Worm (Caenorhabditis elegans) whole organism, late embryonic: ENCODE measurements around the gene W08A12.2.

ENCODE experiments used
- C38D4.7 ChIP-seq: fragments of 200-800 bp; sonication (Bioruptor generic); optimal IDR thresholded peaks from 2 replicates; lab custom pipeline; 2018; ENCODE audit warnings: mild to moderate bottlenecking, missing genetic modification characterization, moderate library complexity, missing compliant biosample characterization
- K02D7.2 ChIP-seq: sonication (generic microtip); optimal IDR thresholded peaks from 2 replicates; lab custom pipeline; 2017; ENCODE audit warnings: mild to moderate bottlenecking, missing genetic modification characterization, missing compliant biosample characterization
- T23F11.4 ChIP-seq: fragments of 200-800 bp; sonication (Bioruptor generic); optimal IDR thresholded peaks from 2 replicates; lab custom pipeline; 2018; ENCODE audit warnings: mild to moderate bottlenecking, missing genetic modification characterization, missing compliant biosample characterization
- Y22D7AL.16 ChIP-seq: sonication (generic microtip); optimal IDR thresholded peaks from 2 replicates; lab custom pipeline; 2016; ENCODE audit warnings: missing genetic modification characterization, missing compliant biosample characterization
- ceh-14 ChIP-seq: sonication (generic microtip); optimal IDR thresholded peaks from 2 replicates; lab custom pipeline; 2016; ENCODE audit warnings: missing genotype, missing genetic modification characterization, missing compliant biosample characterization
- ceh-18 ChIP-seq: sonication (generic microtip); optimal IDR thresholded peaks from 2 replicates; lab custom pipeline; 2016; ENCODE audit warnings: missing genetic modification characterization, missing compliant biosample characterization
- ceh-19 ChIP-seq: fragments of 200-800 bp; sonication (Bioruptor generic); optimal IDR thresholded peaks from 2 replicates; lab custom pipeline; 2018; ENCODE audit warnings: mild to moderate bottlenecking, missing genetic modification characterization, missing compliant biosample characterization
- ceh-2 ChIP-seq: sonication (generic microtip); optimal IDR thresholded peaks from 2 replicates; lab custom pipeline; 2016; ENCODE audit warnings: missing genotype, missing genetic modification characterization, missing compliant biosample characterization
- ceh-22 ChIP-seq: sonication (generic microtip); optimal IDR thresholded peaks from 2 replicates; lab custom pipeline; 2017; ENCODE audit warnings: missing biosample characterization, missing genetic modification characterization
- ceh-24 ChIP-seq: sonication (generic microtip); optimal IDR thresholded peaks from 2 replicates; lab custom pipeline; 2016; ENCODE audit warnings: mild to moderate bottlenecking, missing genetic modification characterization, missing compliant biosample characterization
- ceh-31 ChIP-seq: sonication (generic microtip); optimal IDR thresholded peaks from 2 replicates; lab custom pipeline; 2016; ENCODE audit warnings: missing genetic modification characterization, missing compliant biosample characterization
- ceh-34 ChIP-seq: sonication (generic microtip); optimal IDR thresholded peaks from 2 replicates; lab custom pipeline; 2016; ENCODE audit warnings: mild to moderate bottlenecking, missing genetic modification characterization, missing compliant biosample characterization
- ceh-45 ChIP-seq: fragments of 200-800 bp; sonication (Bioruptor generic); IDR thresholded peaks from 2 replicates; pipeline ENCODE4 v1.3.6; 2022; ENCODE audit warnings: missing genetic modification reagents, missing genetic modification characterization, missing compliant biosample characterization
- che-1 ChIP-seq: sonication (generic microtip); optimal IDR thresholded peaks from 2 replicates; lab custom pipeline; 2016; ENCODE audit warnings: mild to moderate bottlenecking, missing genetic modification characterization, missing compliant biosample characterization
- dmd-4 ChIP-seq: sonication (generic microtip); optimal IDR thresholded peaks from 2 replicates; lab custom pipeline; 2016; ENCODE audit warnings: borderline replicate concordance, missing genetic modification characterization, missing compliant biosample characterization
- elt-2 ChIP-seq: sonication (generic microtip); optimal IDR thresholded peaks from 2 replicates; lab custom pipeline; 2016; ENCODE audit warnings: missing genetic modification reagents, missing genetic modification characterization, missing compliant biosample characterization
- elt-4 ChIP-seq: sonication (generic microtip); optimal IDR thresholded peaks from 2 replicates; lab custom pipeline; 2016; ENCODE audit warnings: missing genetic modification characterization, missing compliant biosample characterization
- eyg-1 ChIP-seq: sonication (generic microtip); optimal IDR thresholded peaks from 2 replicates; lab custom pipeline; 2016; ENCODE audit warnings: missing genotype, missing genetic modification characterization, missing compliant biosample characterization
- fkh-6 ChIP-seq: sonication (generic microtip); optimal IDR thresholded peaks from 2 replicates; lab custom pipeline; 2016; ENCODE audit warnings: missing genetic modification characterization, missing compliant biosample characterization
- gmeb-2 ChIP-seq: sonication (generic microtip); optimal IDR thresholded peaks from 2 replicates; lab custom pipeline; 2016; ENCODE audit warnings: missing genetic modification characterization, inconsistent platforms, missing compliant biosample characterization
- hlh-13 ChIP-seq: fragments of 200-800 bp; sonication (Bioruptor generic); optimal IDR thresholded peaks from 2 replicates; lab custom pipeline; 2018; ENCODE audit warnings: mild to moderate bottlenecking, missing genetic modification characterization, missing compliant biosample characterization
- hlh-15 ChIP-seq: sonication (generic microtip); optimal IDR thresholded peaks from 2 replicates; lab custom pipeline; 2016; ENCODE audit warnings: missing genetic modification characterization, missing compliant biosample characterization
- hlh-30 ChIP-seq: sonication (generic microtip); optimal IDR thresholded peaks from 2 replicates; lab custom pipeline; 2017; ENCODE audit warnings: antibody characterized with exemption, missing genetic modification characterization, missing compliant biosample characterization; ENCODE audit not compliant: insufficient read depth
- hlh-8 ChIP-seq: sonication (generic microtip); optimal IDR thresholded peaks from 2 replicates; lab custom pipeline; 2016; ENCODE audit warnings: missing genotype, missing genetic modification characterization, missing compliant biosample characterization
- lim-6 ChIP-seq: sonication (generic microtip); optimal IDR thresholded peaks from 2 replicates; lab custom pipeline; 2016; ENCODE audit warnings: missing genetic modification characterization, missing compliant biosample characterization
- madf-2 ChIP-seq: sonication (generic microtip); optimal IDR thresholded peaks from 2 replicates; lab custom pipeline; 2017; ENCODE audit warnings: missing genetic modification characterization, missing compliant biosample characterization
- mec-3 ChIP-seq: sonication (generic microtip); optimal IDR thresholded peaks from 2 replicates; lab custom pipeline; 2016; ENCODE audit warnings: borderline replicate concordance, missing genetic modification characterization, missing compliant biosample characterization
- nfya-1 ChIP-seq: sonication (generic microtip); optimal IDR thresholded peaks from 2 replicates; lab custom pipeline; 2017; ENCODE audit warnings: missing genetic modification characterization, mild to moderate bottlenecking, missing compliant biosample characterization, antibody characterized with exemption, moderate library complexity
- nhr-11 ChIP-seq: fragments of 150-350 bp; optimal IDR thresholded peaks from 2 replicates; lab custom pipeline; 2014; ENCODE audit warnings: missing biosample characterization, missing genetic modification characterization
- npax-4 ChIP-seq: sonication (generic microtip); optimal IDR thresholded peaks from 2 replicates; lab custom pipeline; 2016; ENCODE audit warnings: missing genetic modification characterization, missing compliant biosample characterization
- pax-1 ChIP-seq: fragments of 150-350 bp; optimal IDR thresholded peaks from 2 replicates; lab custom pipeline; 2014; ENCODE audit warnings: missing biosample characterization, missing genetic modification characterization
- pha-2 ChIP-seq: sonication (generic microtip); optimal IDR thresholded peaks from 2 replicates; lab custom pipeline; 2017; ENCODE audit warnings: mild to moderate bottlenecking, missing genetic modification characterization, missing compliant biosample characterization
- pha-4 ChIP-seq: fragments of 150-350 bp; optimal IDR thresholded peaks from 2 replicates; lab custom pipeline; 2018; ENCODE audit warnings: missing biosample characterization, missing genetic modification reagents, missing genetic modification characterization
- pqm-1 ChIP-seq: sonication (generic microtip); optimal IDR thresholded peaks from 2 replicates; lab custom pipeline; 2016; ENCODE audit warnings: missing genetic modification characterization, missing compliant biosample characterization
- pros-1 ChIP-seq: fragments of 150-350 bp; optimal IDR thresholded peaks from 2 replicates; lab custom pipeline; 2014; ENCODE audit warnings: missing biosample characterization, missing genetic modification reagents, missing genetic modification characterization
- ref-2 ChIP-seq: sonication (generic microtip); optimal IDR thresholded peaks from 2 replicates; lab custom pipeline; 2016; ENCODE audit warnings: missing genetic modification characterization, missing compliant biosample characterization
- sox-2 ChIP-seq: fragments of 200-800 bp; sonication (Bioruptor generic); IDR thresholded peaks from 2 replicates; pipeline ENCODE4 v1.3.6; 2022; ENCODE audit warnings: missing genetic modification reagents, missing genetic modification characterization, missing compliant biosample characterization
- sox-4 ChIP-seq: sonication (generic microtip); optimal IDR thresholded peaks from 2 replicates; lab custom pipeline; 2017; ENCODE audit warnings: mild to moderate bottlenecking, missing genetic modification characterization, inconsistent platforms, missing compliant biosample characterization
- syd-9 ChIP-seq: sonication (generic microtip); optimal IDR thresholded peaks from 2 replicates; lab custom pipeline; 2016; ENCODE audit warnings: mild to moderate bottlenecking, missing genetic modification characterization, moderate library complexity, missing compliant biosample characterization
- tbx-2 ChIP-seq: sonication (generic microtip); optimal IDR thresholded peaks from 2 replicates; lab custom pipeline; 2016; ENCODE audit warnings: missing genetic modification characterization, missing compliant biosample characterization
- tbx-7 ChIP-seq: sonication (generic microtip); optimal IDR thresholded peaks from 2 replicates; lab custom pipeline; 2016; ENCODE audit warnings: missing genotype, missing genetic modification characterization, missing compliant biosample characterization
- ttx-3 ChIP-seq: sonication (generic microtip); optimal IDR thresholded peaks from 2 replicates; lab custom pipeline; 2016; ENCODE audit warnings: missing genetic modification reagents, missing genetic modification characterization, missing compliant biosample characterization
- unc-3 ChIP-seq, 2 experiments: fragments of 200-800 bp in 1 of 2; sonication (Bioruptor generic) in 1 of 2; sonication (generic microtip) in 1 of 2; conservative IDR thresholded peaks in 1 of 2; optimal IDR thresholded peaks in 1 of 2; 2 replicates each; pipeline versions ENCODE4 v1.3.6 to Lab custom; 2016 to 2022; ENCODE audit warnings: missing compliant biosample characterization in 2 of 2, missing genetic modification characterization in 2 of 2, missing genetic modification reagents in 1 of 2
- unc-42 ChIP-seq: sonication (generic microtip); optimal IDR thresholded peaks from 2 replicates; lab custom pipeline; 2016; ENCODE audit warnings: missing genotype, missing genetic modification characterization, missing compliant biosample characterization
- unc-55 ChIP-seq: sonication (generic microtip); optimal IDR thresholded peaks from 2 replicates; lab custom pipeline; 2017; ENCODE audit warnings: missing biosample characterization, missing genetic modification reagents, missing genetic modification characterization
- unc-86 ChIP-seq: sonication (generic microtip); optimal IDR thresholded peaks from 2 replicates; lab custom pipeline; 2016; ENCODE audit warnings: missing genetic modification characterization, missing compliant biosample characterization
- zip-5 ChIP-seq: sonication (generic microtip); optimal IDR thresholded peaks from 2 replicates; lab custom pipeline; 2016; ENCODE audit warnings: missing genetic modification characterization, missing compliant biosample characterization

W08A12.2 gene

ce11 chrV:3693657-3694056, 8.0 kb upstream of the W08A12.2 start:
- TF ChIP-seq ceh-2, result no peak

ce11 chrV:3692613-3693012, 6.9 kb upstream of the W08A12.2 start:
- TF ChIP-seq ceh-18 (tag; lab: Kevin White, UChicago), result no peak
- peak; percentile 20 for TF ChIP-seq elt-2 (tag; lab: Kevin White, UChicago)

ce11 chrV:3688733-3689132, 3.0 kb upstream of the W08A12.2 start:
- no peak for TF ChIP-seq hlh-15 (tag; lab: Kevin White, UChicago)
- no peak for TF ChIP-seq hlh-13 (GFP tag; lab: Kevin White, UChicago)
- no peak for TF ChIP-seq C38D4.7 (GFP tag; lab: Kevin White, UChicago)
- no peak for TF ChIP-seq ceh-19
- no peak for TF ChIP-seq pha-2 (tag; lab: Kevin White, UChicago)
- TF ChIP-seq sox-2 (GFP tag; lab: Robert Waterston, UW), result peak; percentile 54
- TF ChIP-seq ceh-45 (GFP tag; lab: Robert Waterston, UW), result no peak
- no peak for TF ChIP-seq Y22D7AL.16
- no peak for TF ChIP-seq pros-1
- TF ChIP-seq ref-2 (tag; lab: Kevin White, UChicago), result no peak
- TF ChIP-seq K02D7.2 (tag; lab: Kevin White, UChicago), result no peak
- TF ChIP-seq unc-3 (GFP tag; conservative IDR thresholded peaks at IDR 0.05; lab: Robert Waterston, UW), result no peak
- no peak for TF ChIP-seq unc-3 (tag; optimal IDR thresholded peaks at IDR 0.05; lab: Kevin White, UChicago)
- no peak for TF ChIP-seq lim-6
- TF ChIP-seq gmeb-2, result no peak
- TF ChIP-seq T23F11.4 (GFP tag; lab: Kevin White, UChicago), result no peak
- no peak for TF ChIP-seq elt-2 (tag; lab: Kevin White, UChicago)
- TF ChIP-seq nhr-11 (tag; lab: Kevin White, UChicago), result no peak
- no peak for TF ChIP-seq ceh-22 (tag; lab: Kevin White, UChicago)
- no peak for TF ChIP-seq pqm-1 (tag; lab: Kevin White, UChicago)
- TF ChIP-seq pax-1 (tag; lab: Kevin White, UChicago), result no peak
- TF ChIP-seq hlh-8 (tag; lab: Kevin White, UChicago), result peak; percentile 42
- no peak for TF ChIP-seq ceh-14
- no peak for TF ChIP-seq npax-4 (tag; lab: Kevin White, UChicago)
- peak; percentile 5 for TF ChIP-seq unc-55 (GFP tag; lab: Kevin White, UChicago)
- no peak for TF ChIP-seq syd-9 (tag; lab: Kevin White, UChicago)
- peak; percentile 32 for TF ChIP-seq ceh-34 (tag; lab: Kevin White, UChicago)
- TF ChIP-seq pha-4 (tag; lab: Kevin White, UChicago), result no peak
- TF ChIP-seq unc-42 (tag; lab: Kevin White, UChicago), result no peak
- TF ChIP-seq ttx-3 (tag; lab: Kevin White, UChicago), result no peak
- no peak for TF ChIP-seq unc-86 (tag; lab: Kevin White, UChicago)
- peak; percentile 45 for TF ChIP-seq nfya-1 (tag; lab: Kevin White, UChicago)
- peak; percentile 23 for TF ChIP-seq hlh-30 (tag; lab: Kevin White, UChicago)
- TF ChIP-seq ceh-31 (tag; lab: Kevin White, UChicago), result peak; percentile 25
- no peak for TF ChIP-seq tbx-7 (tag; lab: Kevin White, UChicago)
- no peak for TF ChIP-seq che-1 (tag; lab: Kevin White, UChicago)

- no peak for TF ChIP-seq fkh-6 (tag; lab: Kevin White, UChicago)
- TF ChIP-seq hlh-30 (tag; lab: Kevin White, UChicago), result no peak
- no peak for TF ChIP-seq ceh-24
- no peak for TF ChIP-seq ceh-31 (tag; lab: Kevin White, UChicago)
- TF ChIP-seq che-1 (tag; lab: Kevin White, UChicago), result no peak
- TF ChIP-seq ceh-18 (tag; lab: Kevin White, UChicago), result no peak
- no peak for TF ChIP-seq hlh-13 (GFP tag; lab: Kevin White, UChicago)
- no peak for TF ChIP-seq elt-4
- no peak for TF ChIP-seq zip-5 (tag; lab: Kevin White, UChicago)
- no peak for TF ChIP-seq madf-2 (tag; lab: Kevin White, UChicago)
- TF ChIP-seq mec-3 (tag; lab: Kevin White, UChicago), result no peak
- TF ChIP-seq hlh-8 (tag; lab: Kevin White, UChicago), result no peak
- no peak for TF ChIP-seq lim-6
- no peak for TF ChIP-seq nfya-1 (tag; lab: Kevin White, UChicago)
- no peak for TF ChIP-seq sox-4 (tag; lab: Kevin White, UChicago)
- TF ChIP-seq ref-2 (tag; lab: Kevin White, UChicago), result no peak
- no peak for TF ChIP-seq unc-42 (tag; lab: Kevin White, UChicago)
- TF ChIP-seq tbx-2 (tag; lab: Kevin White, UChicago), result no peak
- TF ChIP-seq eyg-1 (tag; lab: Kevin White, UChicago), result no peak
- TF ChIP-seq dmd-4, result no peak
These were observed 1.2 kb upstream of the W08A12.2 start, which contains the start of gene unc-132 for ce11 chrV:3686899-3687298. Gene unc-132 (plus strand): TSS chrV:3687106.
